Fruit fly (Drosophila melanogaster): Measurements from ENCODE around the gene Ada.

dm6 chr3R:9048466-9049072, 16.4 kb upstream of the Ada start, which contains the start of gene Mst85C:
- TF ChIP-seq fru (GFP tag; optimal IDR thresholded peaks at IDR 0.05) (no peak), dmrt93B (GFP tag; optimal IDR thresholded peaks at IDR 0.05) (no peak), Hr83 (GFP tag; optimal IDR thresholded peaks at IDR 0.05; ENCODE audit: poor library complexity, severe bottlenecking) (no peak), h (GFP tag; optimal IDR thresholded peaks at IDR 0.05) (no peak), CG9705 (GFP tag; optimal IDR thresholded peaks at IDR 0.05) (no peak), CrebA (GFP tag; optimal IDR thresholded peaks at IDR 0.05; ENCODE audit: borderline replicate concordance) (no peak), Sp1 (GFP tag; optimal IDR thresholded peaks at IDR 0.05) (no peak)

Measured in whole organism, wandering third instar larva.